Worm (Caenorhabditis elegans) whole organism, midembryonic: ENCODE results near the gene tra-1.

Source experiments
- T22C8.4 ChIP-seq: fragments of 200-800 bp; sonication (Bioruptor generic); IDR thresholded peaks from 2 replicates; pipeline ENCODE4 v1.3.6; 2022; ENCODE audit warnings: missing genetic modification characterization, missing compliant biosample characterization
- cog-1 ChIP-seq: sonication (generic microtip); optimal IDR thresholded peaks from 2 replicates; lab custom pipeline; 2016; ENCODE audit warnings: missing genetic modification characterization, missing compliant biosample characterization
- flt-1 ChIP-seq: fragments of 200-800 bp; sonication (Bioruptor generic); IDR thresholded peaks from 2 replicates; pipeline ENCODE4 v1.3.6; 2022; ENCODE audit warnings: missing genetic modification characterization, missing compliant biosample characterization
- klf-2 ChIP-seq: fragments of 200-800 bp; sonication (Bioruptor generic); conservative IDR thresholded peaks from 2 replicates; pipeline ENCODE4 v1.3.6; 2022; ENCODE audit warnings: missing genetic modification reagents, missing genetic modification characterization, missing compliant biosample characterization
- med-1 ChIP-seq: sonication (generic microtip); optimal IDR thresholded peaks from 2 replicates; lab custom pipeline; 2017; ENCODE audit warnings: missing genetic modification characterization, mild to moderate bottlenecking, missing compliant biosample characterization, antibody characterized with exemption, missing genetic modification reagents; ENCODE audit not compliant: insufficient read depth
- ref-1 ChIP-seq: fragments of 200-800 bp; sonication (Bioruptor generic); conservative IDR thresholded peaks from 2 replicates; pipeline ENCODE4 v1.3.6; 2022; ENCODE audit warnings: missing genetic modification reagents, missing genetic modification characterization, missing compliant biosample characterization
- tab-1 ChIP-seq: fragments of 200-800 bp; sonication (Bioruptor generic); IDR thresholded peaks from 2 replicates; pipeline ENCODE4 v1.3.6; 2022; ENCODE audit warnings: missing genetic modification characterization, missing compliant biosample characterization
- ztf-23 ChIP-seq: fragments of 200-800 bp; sonication (Bioruptor generic); IDR thresholded peaks from 2 replicates; pipeline ENCODE4 v1.3.6; 2022; ENCODE audit warnings: missing genetic modification reagents, missing genetic modification characterization, missing compliant biosample characterization
- ztf-29 ChIP-seq: fragments of 200-800 bp; sonication (Bioruptor generic); IDR thresholded peaks from 2 replicates; pipeline ENCODE4 v1.3.6; 2022; ENCODE audit warnings: missing genetic modification reagents, missing genetic modification characterization, missing compliant biosample characterization

tra-1 gene

DNA sequence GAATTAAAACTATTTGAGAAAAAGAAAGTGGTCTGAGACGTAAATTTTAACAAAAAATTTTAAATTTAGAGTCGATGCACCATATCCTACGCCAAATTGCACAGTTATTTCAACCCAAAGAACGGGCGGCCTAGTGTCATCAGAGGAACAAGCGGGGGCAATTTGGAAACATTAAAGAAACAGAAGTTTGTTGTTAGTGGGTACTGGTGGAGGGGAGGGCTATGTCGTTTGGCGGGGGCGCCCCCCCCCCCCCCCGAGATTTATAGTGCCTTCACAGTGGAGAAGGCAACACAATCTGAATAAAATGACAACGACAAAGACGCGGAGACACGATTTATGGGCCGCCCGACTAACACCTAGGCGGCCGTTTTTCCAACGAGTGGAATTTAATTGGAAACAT is 11.9 kb upstream of the tra-1 start:
- no peak for TF ChIP-seq cog-1 (tag; lab: Kevin White, UChicago)
- TF ChIP-seq ref-1 (GFP tag; lab: Robert Waterston, UW) = no peak
- TF ChIP-seq klf-2 (GFP tag; lab: Robert Waterston, UW) = no peak
- TF ChIP-seq ztf-29 (GFP tag; lab: Robert Waterston, UW) = no peak
- no peak for TF ChIP-seq tab-1 (GFP tag; lab: Robert Waterston, UW)
- TF ChIP-seq med-1 (GFP tag; lab: Kevin White, UChicago) = no peak
- TF ChIP-seq ztf-23 (GFP tag; lab: Robert Waterston, UW) = no peak
- TF ChIP-seq T22C8.4 (GFP tag; lab: Robert Waterston, UW) = no peak
- TF ChIP-seq flt-1 = no peak

DNA sequence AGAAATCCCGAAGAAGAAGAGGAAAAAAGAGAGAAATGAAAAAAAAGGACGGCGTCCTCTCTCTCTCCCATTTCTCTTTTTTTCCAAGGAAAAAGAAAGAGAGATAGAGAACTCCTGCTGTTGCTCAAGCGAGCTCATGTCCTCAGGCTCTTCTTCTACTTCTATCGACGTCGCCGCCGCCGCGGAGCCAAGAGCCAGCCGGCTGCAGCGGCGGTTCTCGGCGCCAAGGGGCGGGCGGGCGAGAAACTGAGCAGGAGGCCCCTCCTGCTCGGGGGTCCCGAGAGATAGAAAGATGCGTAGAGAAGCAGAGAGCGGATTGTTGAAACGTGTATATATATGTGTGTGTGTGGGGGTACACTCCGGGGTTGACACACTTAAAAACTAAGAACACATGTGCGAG is 8.0 kb upstream of the tra-1 start:
- TF ChIP-seq flt-1 (no peak), cog-1 (tag; lab: Kevin White, UChicago) (no peak), T22C8.4 (GFP tag; lab: Robert Waterston, UW) (no peak), ref-1 (GFP tag; lab: Robert Waterston, UW) (no peak), ztf-29 (GFP tag; lab: Robert Waterston, UW) (no peak), klf-2 (GFP tag; lab: Robert Waterston, UW) (no peak), tab-1 (GFP tag; lab: Robert Waterston, UW) (no peak), med-1 (GFP tag; lab: Kevin White, UChicago) (no peak)

DNA sequence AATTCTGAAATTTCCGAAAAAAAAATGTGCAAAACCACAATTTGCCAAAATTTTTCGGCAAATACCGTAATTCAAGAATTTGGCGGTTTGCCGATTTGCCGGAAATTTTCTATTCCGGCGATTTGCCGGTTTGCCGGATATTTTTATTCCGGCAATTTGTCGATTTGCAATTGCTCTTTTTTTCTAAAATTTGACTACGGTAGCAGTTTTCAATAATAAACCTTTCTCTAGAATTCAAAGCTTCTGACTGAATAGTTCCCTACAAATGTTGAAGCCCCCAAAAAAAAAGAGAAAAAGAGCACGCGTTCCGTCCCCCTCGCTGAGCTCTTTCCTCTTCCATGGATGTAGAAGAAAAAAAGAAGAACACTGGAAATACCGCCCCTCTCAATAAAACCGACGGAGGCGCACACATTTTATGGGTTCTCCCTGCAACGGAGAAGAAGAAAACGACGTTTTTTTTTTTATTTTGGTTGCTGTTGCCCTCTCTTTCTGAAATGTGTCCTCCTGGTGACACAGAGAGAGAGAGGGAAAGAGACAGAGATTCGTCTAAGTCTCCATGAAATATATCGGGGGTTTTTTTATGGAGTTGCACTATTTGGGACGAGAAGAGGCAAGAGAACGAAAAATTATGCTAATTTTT is 6.0 kb upstream of the tra-1 start:
- no peak for TF ChIP-seq flt-1
- no peak for TF ChIP-seq klf-2 (GFP tag; lab: Robert Waterston, UW)
- TF ChIP-seq cog-1 (tag; lab: Kevin White, UChicago) = no peak
- TF ChIP-seq T22C8.4 (GFP tag; lab: Robert Waterston, UW) = no peak
- TF ChIP-seq ztf-23 (GFP tag; lab: Robert Waterston, UW) = no peak
- no peak for TF ChIP-seq ref-1 (GFP tag; lab: Robert Waterston, UW)
- TF ChIP-seq tab-1 (GFP tag; lab: Robert Waterston, UW) = no peak
- no peak for TF ChIP-seq med-1 (GFP tag; lab: Kevin White, UChicago)
- TF ChIP-seq ztf-29 (GFP tag; lab: Robert Waterston, UW) = no peak

DNA sequence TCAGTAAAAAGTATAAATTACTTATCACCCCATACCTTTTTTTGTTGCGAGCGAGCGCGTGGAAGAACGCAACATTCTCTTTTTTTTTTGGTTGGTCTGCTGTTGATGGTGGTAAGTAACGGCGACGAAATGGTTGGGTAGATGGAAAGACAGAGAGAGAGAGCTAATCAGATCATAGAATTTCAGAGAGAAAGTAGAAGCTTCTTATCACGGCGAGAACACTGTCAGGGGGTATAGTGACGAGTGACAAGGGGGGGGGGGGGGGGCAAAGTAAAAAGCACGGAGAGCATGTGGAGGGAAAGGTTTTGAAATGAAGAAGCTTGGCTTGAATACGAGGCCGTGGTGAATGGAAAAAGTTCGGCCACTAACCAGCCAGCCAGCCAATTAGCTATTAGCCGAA is 2.3 kb upstream of the tra-1 start:
- TF ChIP-seq ztf-23 (GFP tag; lab: Robert Waterston, UW) (no peak), med-1 (GFP tag; lab: Kevin White, UChicago) (no peak), tab-1 (GFP tag; lab: Robert Waterston, UW) (no peak), T22C8.4 (GFP tag; lab: Robert Waterston, UW) (no peak), ref-1 (GFP tag; lab: Robert Waterston, UW) (no peak), flt-1 (no peak), ztf-29 (GFP tag; lab: Robert Waterston, UW) (no peak), cog-1 (tag; lab: Kevin White, UChicago) (no peak)

DNA sequence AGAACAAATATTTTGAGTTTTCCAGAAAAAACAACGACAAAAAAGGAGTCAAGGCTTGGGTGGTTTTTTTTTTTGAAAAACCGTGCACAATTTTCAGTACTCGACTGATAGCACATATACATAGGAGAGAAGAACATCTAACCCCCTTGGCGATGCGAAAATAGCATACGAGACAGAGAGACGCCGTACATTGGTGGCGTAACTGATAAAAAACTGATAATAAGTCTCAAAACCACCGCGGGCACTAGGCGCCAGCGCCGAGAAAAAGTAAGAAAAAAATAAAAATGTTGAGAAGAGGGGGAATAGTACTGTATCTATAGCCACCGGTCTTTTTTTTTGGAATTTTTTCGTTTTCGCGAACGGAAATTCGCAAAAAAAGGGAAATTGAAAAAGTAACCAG is 552 bp upstream of the tra-1 start:
- TF ChIP-seq tab-1 (GFP tag; lab: Robert Waterston, UW) = no peak
- no peak for TF ChIP-seq klf-2 (GFP tag; lab: Robert Waterston, UW)
- no peak for TF ChIP-seq flt-1
- TF ChIP-seq ztf-23 (GFP tag; lab: Robert Waterston, UW) = no peak
- no peak for TF ChIP-seq ref-1 (GFP tag; lab: Robert Waterston, UW)
- TF ChIP-seq ztf-29 (GFP tag; lab: Robert Waterston, UW) = no peak
- TF ChIP-seq cog-1 (tag; lab: Kevin White, UChicago) = no peak

DNA sequence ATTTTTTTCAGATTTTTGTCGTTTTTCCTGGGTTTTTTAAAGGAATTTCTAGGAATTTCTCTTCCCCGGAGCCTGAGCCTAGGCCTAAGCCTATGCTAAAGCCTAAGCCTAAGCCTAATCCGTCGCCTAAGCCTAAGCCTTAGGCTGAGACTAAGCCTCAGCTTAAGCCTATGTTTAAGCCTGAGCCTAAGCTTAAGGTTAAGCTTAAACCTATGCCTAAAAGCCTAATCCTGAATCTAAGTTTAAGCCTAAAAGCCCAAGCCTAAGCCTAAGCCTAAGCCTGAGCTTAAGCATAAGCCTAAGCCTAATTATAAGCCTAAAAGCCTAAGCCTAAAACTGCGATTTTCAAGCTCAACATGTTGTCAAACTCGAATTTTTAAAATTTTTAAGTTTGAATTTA is 878 bp downstream of the tra-1 start:
- TF ChIP-seq ztf-29 (GFP tag; lab: Robert Waterston, UW) (0 out of 2 replicates have a peak, but pooled peaks have one; percentile 29), tab-1 (GFP tag; lab: Robert Waterston, UW) (no peak), flt-1 (no peak), ref-1 (GFP tag; lab: Robert Waterston, UW) (no peak), ztf-23 (GFP tag; lab: Robert Waterston, UW) (no peak)

DNA sequence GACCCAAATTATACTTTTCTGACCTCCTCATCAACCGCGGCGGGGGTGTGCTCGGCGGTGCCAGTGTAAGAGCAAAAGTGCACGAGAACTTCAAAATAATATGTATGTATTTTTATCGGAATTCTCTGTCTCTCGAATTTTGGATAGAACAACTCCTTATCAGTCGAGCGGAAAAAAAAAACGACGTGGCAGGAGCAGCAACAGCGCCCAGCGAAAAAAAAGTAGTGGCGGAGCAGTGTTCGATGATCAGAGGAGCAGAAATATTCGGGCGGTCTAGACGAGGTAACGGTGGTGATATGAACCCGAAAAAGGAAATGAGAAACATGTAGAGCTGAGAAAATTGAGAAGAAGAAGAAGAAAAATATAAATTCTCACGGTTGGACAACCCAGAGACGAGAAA is 1.8 kb downstream of the tra-1 start:
- TF ChIP-seq cog-1 (tag; lab: Kevin White, UChicago) = no peak
- no peak for TF ChIP-seq med-1 (GFP tag; lab: Kevin White, UChicago)
- TF ChIP-seq ztf-29 (GFP tag; lab: Robert Waterston, UW) = no peak
- TF ChIP-seq klf-2 (GFP tag; lab: Robert Waterston, UW) = no peak
- no peak for TF ChIP-seq tab-1 (GFP tag; lab: Robert Waterston, UW)
- TF ChIP-seq ref-1 (GFP tag; lab: Robert Waterston, UW) = no peak
- no peak for TF ChIP-seq flt-1
- TF ChIP-seq T22C8.4 (GFP tag; lab: Robert Waterston, UW) = no peak
- no peak for TF ChIP-seq ztf-23 (GFP tag; lab: Robert Waterston, UW)

DNA sequence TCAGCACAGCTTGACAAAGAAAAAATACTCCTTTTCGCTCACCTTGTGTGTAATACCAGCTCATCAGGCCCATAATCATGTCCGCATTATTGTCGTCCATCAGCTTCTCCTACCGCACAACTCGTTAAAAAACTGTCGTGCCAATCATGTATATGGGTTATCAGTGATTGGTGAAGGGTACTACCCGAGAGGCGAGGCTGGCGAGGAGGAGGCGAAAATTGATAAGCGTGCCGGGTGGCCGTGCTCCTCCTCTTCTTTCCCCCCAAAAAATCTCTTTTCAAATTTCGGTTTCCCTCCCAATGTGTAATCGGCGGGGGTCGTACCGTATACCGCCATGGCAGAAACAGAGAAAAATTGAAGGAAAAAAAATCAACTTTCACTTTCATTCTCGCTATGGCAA is 6.9 kb downstream of the tra-1 start:
- TF ChIP-seq ztf-29 (GFP tag; lab: Robert Waterston, UW) (no peak), cog-1 (tag; lab: Kevin White, UChicago) (no peak), med-1 (GFP tag; lab: Kevin White, UChicago) (no peak), ref-1 (GFP tag; lab: Robert Waterston, UW) (no peak), klf-2 (GFP tag; lab: Robert Waterston, UW) (no peak), flt-1 (no peak), T22C8.4 (GFP tag; lab: Robert Waterston, UW) (no peak), tab-1 (GFP tag; lab: Robert Waterston, UW) (no peak), ztf-23 (GFP tag; lab: Robert Waterston, UW) (no peak)

DNA sequence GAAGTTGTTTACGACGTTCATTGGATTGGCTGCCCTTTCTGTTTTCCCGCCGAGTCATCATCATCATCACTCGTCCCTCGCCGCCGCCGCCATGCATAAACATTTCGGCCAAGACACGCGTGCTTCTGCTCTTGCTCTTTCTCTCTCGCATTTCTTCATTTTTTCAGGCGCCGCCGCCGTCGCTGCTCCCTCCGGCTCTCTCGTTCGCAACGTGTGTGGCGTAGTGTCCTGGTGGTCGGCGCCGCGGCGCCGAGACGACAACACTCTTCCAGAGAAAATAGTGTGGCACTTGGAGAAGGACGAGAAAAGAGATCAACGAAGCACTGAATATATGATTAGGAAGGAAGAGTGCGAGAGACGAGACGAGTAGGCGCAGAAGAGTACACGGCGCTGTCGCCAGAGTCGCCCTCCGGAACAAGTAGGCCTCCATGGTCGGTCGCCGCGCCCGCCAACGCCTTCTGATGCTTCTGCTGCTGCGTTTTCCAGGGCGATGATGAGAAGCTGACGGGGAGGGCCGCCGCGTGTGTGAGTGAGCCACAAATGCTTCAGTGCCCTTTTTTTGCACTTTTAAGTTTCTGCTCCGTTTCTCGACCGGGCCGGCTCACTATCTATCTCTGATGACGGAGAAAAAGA is 9.4 kb downstream of the tra-1 start:
- TF ChIP-seq klf-2 (GFP tag; lab: Robert Waterston, UW) (no peak), T22C8.4 (GFP tag; lab: Robert Waterston, UW) (no peak), flt-1 (no peak), cog-1 (tag; lab: Kevin White, UChicago) (no peak), ref-1 (GFP tag; lab: Robert Waterston, UW) (no peak), ztf-29 (GFP tag; lab: Robert Waterston, UW) (no peak), tab-1 (GFP tag; lab: Robert Waterston, UW) (no peak), ztf-23 (GFP tag; lab: Robert Waterston, UW) (no peak), med-1 (GFP tag; lab: Kevin White, UChicago) (no peak)
